Worm (Caenorhabditis elegans) whole organism, L1 larva: ENCODE measurements around the gene dhrr-1.

Source experiments
- aly-2 ChIP-seq: fragments of 150-350 bp; optimal IDR thresholded peaks from 2 replicates; lab custom pipeline; 2014; ENCODE audit warnings: missing biosample characterization, missing genetic modification characterization
- ama-1 ChIP-seq: fragments of 150-350 bp; optimal IDR thresholded peaks from 2 replicates; lab custom pipeline; 2014
- blmp-1 ChIP-seq: fragments of 150-350 bp; optimal IDR thresholded peaks from 2 replicates; lab custom pipeline; 2014; ENCODE audit warnings: missing biosample characterization, missing genetic modification characterization
- dpl-1 ChIP-seq, 3 experiments: fragments of 150-350 bp in 2 of 3; sonication (generic microtip) in 1 of 3; optimal IDR thresholded peaks; 2 replicates each; lab custom pipeline; 2014 to 2017; ENCODE audit warnings: missing biosample characterization in 3 of 3, missing genetic modification characterization in 3 of 3, missing genetic modification reagents in 3 of 3
- elt-2 ChIP-seq: sonication (generic microtip); optimal IDR thresholded peaks from 2 replicates; lab custom pipeline; 2016; ENCODE audit warnings: missing genetic modification characterization, mild to moderate bottlenecking, inconsistent platforms, missing compliant biosample characterization, missing genetic modification reagents
- fkh-10 ChIP-seq: sonication (generic microtip); optimal IDR thresholded peaks from 2 replicates; lab custom pipeline; 2017; ENCODE audit warnings: missing biosample characterization, missing genetic modification reagents, missing genetic modification characterization
- fkh-4 ChIP-seq: sonication (generic microtip); optimal IDR thresholded peaks from 2 replicates; lab custom pipeline; 2016; ENCODE audit warnings: missing compliant biosample characterization, missing genetic modification characterization, borderline replicate concordance
- mdl-1 ChIP-seq, 2 experiments: fragments of 150-350 bp; optimal IDR thresholded peaks; 2 replicates each; lab custom pipeline; 2014 to 2017; ENCODE audit warnings: missing biosample characterization in 2 of 2, missing genetic modification characterization in 2 of 2, inconsistent platforms in 1 of 2
- nhr-76 ChIP-seq: sonication (generic microtip); optimal IDR thresholded peaks from 2 replicates; lab custom pipeline; 2017; ENCODE audit warnings: missing biosample characterization, missing genetic modification characterization
- pqm-1 ChIP-seq: sonication (generic microtip); optimal IDR thresholded peaks from 3 replicates; lab custom pipeline; 2017; ENCODE audit warnings: missing biosample characterization, missing genetic modification characterization
- snpc-4 ChIP-seq: fragments of 150-350 bp; optimal IDR thresholded peaks from 2 replicates; lab custom pipeline; 2014; ENCODE audit warnings: missing biosample characterization, missing genetic modification characterization
- zag-1 ChIP-seq: fragments of 150-350 bp; optimal IDR thresholded peaks from 2 replicates; lab custom pipeline; 2014; ENCODE audit warnings: missing biosample characterization, missing genetic modification characterization

- TF ChIP-seq ama-1 (lab: Kevin White, UChicago): no peak
- no peak for TF ChIP-seq nhr-76 (tag; lab: Kevin White, UChicago)
- no peak for TF ChIP-seq mdl-1 (tag; optimal IDR thresholded peaks at IDR 0.05; lab: Kevin White, UChicago)
- TF ChIP-seq blmp-1: no peak
- TF ChIP-seq snpc-4 (tag; lab: Kevin White, UChicago): no peak
- no peak for TF ChIP-seq zag-1 (tag; lab: Kevin White, UChicago)
- TF ChIP-seq dpl-1 (GFP tag; optimal IDR thresholded peaks at IDR 0.05; lab: Kevin White, UChicago): no peak
- no peak for TF ChIP-seq pqm-1 (tag; lab: Kevin White, UChicago)
- no peak for TF ChIP-seq aly-2 (tag; lab: Kevin White, UChicago)
- no peak for TF ChIP-seq elt-2 (tag; lab: Kevin White, UChicago)
- no peak for TF ChIP-seq fkh-10
- no peak for TF ChIP-seq fkh-4 (tag; lab: Kevin White, UChicago)
Measured at ce11 chrIII:8910139-8910538, 34.3 kb upstream of the dhrr-1 start.
